Fruit fly (Drosophila melanogaster): ENCODE results near the gene Gnpat.

DNA sequence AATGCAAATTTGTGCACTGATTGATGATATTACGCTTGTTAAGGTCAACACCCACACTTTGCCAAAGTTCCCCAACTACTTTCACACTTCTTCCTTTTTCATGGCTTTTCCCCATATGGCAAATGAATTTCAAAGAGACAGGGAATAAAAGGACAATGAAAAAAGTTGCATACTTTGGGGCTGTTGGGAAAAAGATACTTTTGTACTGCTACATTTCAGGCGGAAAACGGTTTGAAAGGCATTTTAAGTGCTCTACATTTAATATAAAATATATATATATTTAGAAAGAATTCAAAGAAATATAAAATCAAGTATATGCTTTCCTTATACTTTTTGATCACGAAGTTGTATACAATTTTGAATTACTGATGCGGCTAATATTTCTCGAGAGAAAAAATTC, 22.0 kb upstream of the Gnpat start:
- TF ChIP-seq Hr96 (GFP tag; optimal IDR thresholded peaks at IDR 0.05): no peak
- no peak for TF ChIP-seq tj (GFP tag; optimal IDR thresholded peaks at IDR 0.05)

All from whole organism, adult.